Worm (Caenorhabditis elegans): Measurements from ENCODE around the gene irld-49.

Gene irld-49

DNA sequence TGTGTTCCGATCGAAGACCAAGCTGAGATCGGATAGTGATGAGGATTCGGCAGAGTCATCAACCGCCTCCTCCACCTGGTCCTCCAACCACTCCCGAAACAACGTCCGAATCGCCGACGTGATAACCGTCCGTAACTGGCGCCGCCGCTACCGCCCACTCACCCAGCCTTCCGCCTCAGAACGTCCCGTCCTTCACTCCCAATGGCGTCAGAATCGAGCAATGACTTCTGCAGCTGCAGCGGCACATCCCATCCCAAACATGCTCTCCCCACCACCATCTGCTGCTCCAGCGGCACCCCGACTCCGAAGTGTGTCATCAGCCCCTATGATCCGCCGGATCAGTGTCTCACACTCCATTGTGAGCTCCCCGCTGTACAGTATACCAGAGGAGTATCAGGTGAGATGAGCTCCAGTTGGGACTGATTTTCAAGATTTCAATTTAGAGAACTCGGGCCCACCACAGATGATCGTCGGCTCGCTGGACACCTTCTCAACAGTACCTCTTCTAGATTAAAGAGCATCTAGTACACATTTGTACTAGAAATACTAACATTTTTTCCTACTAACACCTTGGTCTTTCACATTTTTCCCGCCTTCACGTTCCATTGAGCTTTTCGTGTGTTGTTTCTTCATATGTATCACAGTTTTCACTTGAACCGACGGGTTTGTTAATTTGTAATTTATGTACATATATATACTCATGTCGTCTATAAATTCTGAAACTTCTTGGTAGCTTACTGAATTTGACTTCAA lies 18.0 kb upstream of the irld-49 start:
- TF ChIP-seq ceh-22 (tag; optimal IDR thresholded peaks at IDR 0.05), result no peak
- TF ChIP-seq pros-1 (tag; optimal IDR thresholded peaks at IDR 0.05), result no peak
- no peak for TF ChIP-seq nhr-11 (tag; optimal IDR thresholded peaks at IDR 0.05)
- no peak for TF ChIP-seq dve-1 (tag; optimal IDR thresholded peaks at IDR 0.05)

DNA sequence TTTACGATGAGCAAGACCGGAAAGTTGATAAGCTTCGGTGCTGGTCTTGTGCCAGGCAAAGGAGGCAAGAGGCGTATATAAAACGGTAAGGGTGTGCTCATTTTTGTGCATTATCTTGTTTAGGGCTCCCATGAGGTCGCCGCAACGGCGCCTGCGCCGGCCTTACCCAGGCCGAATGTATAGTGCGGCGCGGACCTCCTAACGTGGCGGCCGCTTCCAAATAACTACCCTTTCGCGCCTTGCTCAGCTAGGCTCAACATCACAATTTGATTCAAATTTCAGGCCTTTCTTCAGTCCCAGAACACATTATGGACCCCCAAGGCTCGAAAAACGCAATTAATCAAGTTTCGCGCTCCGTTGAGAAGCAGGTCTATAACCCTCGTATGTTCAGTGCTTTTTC lies 16.4 kb upstream of the irld-49 start, which contains the start of the genes ZK355.3 and ZK355.8:
Gene ZK355.3 (minus strand): TSS at position 101 of the 400 bp plus-strand sequence.
Gene ZK355.8 (plus strand): TSS at position 272 of the 400 bp plus-strand sequence.
- TF ChIP-seq ceh-18 (tag; optimal IDR thresholded peaks at IDR 0.05), result no peak
- no peak for TF ChIP-seq C08G9.2 (tag; optimal IDR thresholded peaks at IDR 0.05)
- TF ChIP-seq nhr-232 (tag; optimal IDR thresholded peaks at IDR 0.05), result no peak

DNA sequence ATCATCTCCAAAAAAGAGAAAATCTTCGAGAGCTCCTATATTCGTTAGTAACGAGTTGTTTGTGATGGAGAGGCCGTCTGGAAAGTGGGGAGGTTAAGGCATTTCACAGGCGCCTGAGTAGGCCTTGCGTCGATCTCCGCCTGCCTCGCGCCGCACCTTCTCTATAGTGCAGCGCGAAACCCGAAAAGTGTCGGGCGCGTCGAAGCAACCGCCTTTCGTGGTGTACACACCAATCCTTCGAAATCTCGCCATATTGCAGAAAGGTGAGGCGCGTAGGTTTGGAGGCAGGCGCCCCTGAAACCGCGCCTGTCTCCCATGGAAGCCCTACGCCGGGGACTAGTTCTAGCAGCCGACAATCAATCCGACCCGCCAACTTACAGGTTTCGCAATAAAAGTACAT lies 14.1 kb upstream of the irld-49 start:
- TF ChIP-seq ceh-18 (tag; optimal IDR thresholded peaks at IDR 0.05) (no peak), unc-3 (GFP tag; conservative IDR thresholded peaks at IDR 0.05) (no peak), unc-3 (tag; optimal IDR thresholded peaks at IDR 0.05) (no peak), npax-4 (tag; optimal IDR thresholded peaks at IDR 0.05) (no peak), odd-2 (tag; optimal IDR thresholded peaks at IDR 0.05) (no peak), unc-42 (tag; optimal IDR thresholded peaks at IDR 0.05) (no peak), fkh-10 (GFP tag; optimal IDR thresholded peaks at IDR 0.05) (no peak), ceh-48 (tag; optimal IDR thresholded peaks at IDR 0.05) (no peak), dve-1 (tag; optimal IDR thresholded peaks at IDR 0.05) (no peak), hlh-8 (tag; optimal IDR thresholded peaks at IDR 0.05) (no peak), lim-6 (tag; optimal IDR thresholded peaks at IDR 0.05) (no peak), K02D7.2 (tag; optimal IDR thresholded peaks at IDR 0.05) (no peak), tbx-2 (tag; optimal IDR thresholded peaks at IDR 0.05) (no peak), C38D4.7 (GFP tag; optimal IDR thresholded peaks at IDR 0.05) (no peak), ceh-31 (tag; optimal IDR thresholded peaks at IDR 0.05) (no peak)

DNA sequence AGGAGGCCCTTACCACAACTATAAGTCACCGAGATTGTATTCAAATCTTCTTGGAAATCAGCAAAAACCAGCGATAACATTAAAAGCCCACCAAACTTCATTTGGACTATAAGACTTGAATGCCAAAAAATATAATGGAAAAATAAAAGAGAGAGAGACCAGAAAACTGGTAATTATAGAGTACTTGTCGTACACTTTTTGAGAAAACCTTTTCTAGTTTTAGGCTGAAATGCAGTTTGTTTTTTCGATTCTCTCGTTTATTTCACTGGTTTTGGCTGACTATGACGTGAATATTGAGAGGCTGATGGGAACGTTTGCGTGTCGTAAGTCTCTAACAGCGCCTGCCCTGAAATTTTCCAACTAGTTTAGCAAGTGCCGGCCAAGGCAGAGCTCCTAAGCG lies 13.5 kb upstream of the irld-49 start, which contains the start of the genes irld-64 and irld-63:
Gene irld-64 (minus strand): TSS at position 101 of the 400 bp plus-strand sequence.
Gene irld-63 (plus strand): TSS at position 230 of the 400 bp plus-strand sequence.
- no peak for TF ChIP-seq syd-9 (tag; optimal IDR thresholded peaks at IDR 0.05)
- TF ChIP-seq elt-2 (tag; optimal IDR thresholded peaks at IDR 0.05), result no peak
- no peak for TF ChIP-seq hlh-8 (tag; optimal IDR thresholded peaks at IDR 0.05)
- no peak for TF ChIP-seq ceh-9 (tag; optimal IDR thresholded peaks at IDR 0.05)
- no peak for TF ChIP-seq eyg-1 (tag; optimal IDR thresholded peaks at IDR 0.05)
- TF ChIP-seq ceh-14 (tag; optimal IDR thresholded peaks at IDR 0.05), result no peak
- no peak for TF ChIP-seq C08G9.2 (tag; optimal IDR thresholded peaks at IDR 0.05)
- TF ChIP-seq ceh-2 (tag; optimal IDR thresholded peaks at IDR 0.05), result no peak
- TF ChIP-seq sox-2 (GFP tag; IDR thresholded peaks at IDR 0.05), result no peak
- TF ChIP-seq nhr-11 (tag; optimal IDR thresholded peaks at IDR 0.05), result no peak
- no peak for TF ChIP-seq npax-4 (tag; optimal IDR thresholded peaks at IDR 0.05)
- no peak for TF ChIP-seq pag-3 (tag; optimal IDR thresholded peaks at IDR 0.05; ENCODE audit: borderline replicate concordance)
- no peak for TF ChIP-seq ceh-30 (tag; optimal IDR thresholded peaks at IDR 0.05)
- TF ChIP-seq rnt-1 (tag; optimal IDR thresholded peaks at IDR 0.05), result no peak
- no peak for TF ChIP-seq pax-1 (tag; optimal IDR thresholded peaks at IDR 0.05)
- TF ChIP-seq nfya-1 (tag; optimal IDR thresholded peaks at IDR 0.05), result no peak
- TF ChIP-seq che-1 (tag; optimal IDR thresholded peaks at IDR 0.05), result no peak
- TF ChIP-seq dve-1 (tag; optimal IDR thresholded peaks at IDR 0.05), result no peak
- no peak for TF ChIP-seq hlh-15 (tag; optimal IDR thresholded peaks at IDR 0.05)

DNA sequence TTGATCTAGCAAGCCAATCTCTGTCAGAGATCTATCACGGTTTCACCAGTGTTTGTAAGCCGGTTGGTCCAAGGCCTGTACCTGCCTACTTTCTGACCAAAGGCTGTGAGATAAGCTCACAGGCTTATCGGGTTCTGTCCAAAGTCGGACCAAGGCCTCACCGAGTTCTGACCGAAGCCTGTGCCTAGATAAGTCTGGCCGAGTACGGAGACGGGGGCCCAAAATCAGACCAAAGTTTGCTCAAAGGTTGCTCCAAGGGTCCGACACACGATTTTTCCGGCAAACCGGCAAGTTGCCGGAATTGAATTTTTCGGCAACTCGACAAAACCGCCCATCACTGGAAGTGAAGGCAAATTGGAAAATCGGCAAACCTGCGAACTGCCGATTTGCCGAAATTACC lies 12.4 kb upstream of the irld-49 start:
- TF ChIP-seq unc-42 (tag; optimal IDR thresholded peaks at IDR 0.05), result no peak
- no peak for TF ChIP-seq hlh-15 (tag; optimal IDR thresholded peaks at IDR 0.05)
- TF ChIP-seq Y22D7AL.16 (tag; optimal IDR thresholded peaks at IDR 0.05), result no peak
- no peak for TF ChIP-seq pha-2 (tag; optimal IDR thresholded peaks at IDR 0.05)
- TF ChIP-seq eyg-1 (tag; optimal IDR thresholded peaks at IDR 0.05), result no peak
- TF ChIP-seq dve-1 (tag; optimal IDR thresholded peaks at IDR 0.05), result no peak
- no peak for TF ChIP-seq unc-86 (tag; optimal IDR thresholded peaks at IDR 0.05)
